Worm (Caenorhabditis elegans) whole organism, late embryonic: ENCODE data around the gene C50A2.7.

ENCODE experiments used
- C08G9.2 ChIP-seq: sonication (generic microtip); optimal IDR thresholded peaks from 2 replicates; lab custom pipeline; 2016; ENCODE audit warnings: mild to moderate bottlenecking, missing genetic modification characterization, moderate library complexity, missing compliant biosample characterization
- K02D7.2 ChIP-seq: sonication (generic microtip); optimal IDR thresholded peaks from 2 replicates; lab custom pipeline; 2017; ENCODE audit warnings: mild to moderate bottlenecking, missing genetic modification characterization, missing compliant biosample characterization
- K09A11.1 ChIP-seq: sonication (generic microtip); optimal IDR thresholded peaks from 2 replicates; lab custom pipeline; 2017; ENCODE audit warnings: antibody characterized with exemption, mild to moderate bottlenecking, missing genetic modification characterization, missing compliant biosample characterization; ENCODE audit not compliant: insufficient read depth
- Y22D7AL.16 ChIP-seq: sonication (generic microtip); optimal IDR thresholded peaks from 2 replicates; lab custom pipeline; 2016; ENCODE audit warnings: missing genetic modification characterization, missing compliant biosample characterization
- ahr-1 ChIP-seq: sonication (generic microtip); optimal IDR thresholded peaks from 2 replicates; lab custom pipeline; 2016; ENCODE audit warnings: missing genetic modification characterization, missing compliant biosample characterization
- ceh-19 ChIP-seq: fragments of 200-800 bp; sonication (Bioruptor generic); optimal IDR thresholded peaks from 2 replicates; lab custom pipeline; 2018; ENCODE audit warnings: mild to moderate bottlenecking, missing genetic modification characterization, missing compliant biosample characterization
- ceh-2 ChIP-seq: sonication (generic microtip); optimal IDR thresholded peaks from 2 replicates; lab custom pipeline; 2016; ENCODE audit warnings: missing genotype, missing genetic modification characterization, missing compliant biosample characterization
- ceh-31 ChIP-seq: sonication (generic microtip); optimal IDR thresholded peaks from 2 replicates; lab custom pipeline; 2016; ENCODE audit warnings: missing genetic modification characterization, missing compliant biosample characterization
- ceh-48 ChIP-seq: sonication (generic microtip); optimal IDR thresholded peaks from 2 replicates; lab custom pipeline; 2016; ENCODE audit warnings: missing genetic modification characterization, inconsistent platforms, missing compliant biosample characterization
- ceh-6 ChIP-seq: fragments of 200-800 bp; sonication (Bioruptor generic); optimal IDR thresholded peaks from 2 replicates; lab custom pipeline; 2018; ENCODE audit warnings: mild to moderate bottlenecking, missing genetic modification characterization, missing compliant biosample characterization
- che-1 ChIP-seq: sonication (generic microtip); optimal IDR thresholded peaks from 2 replicates; lab custom pipeline; 2016; ENCODE audit warnings: mild to moderate bottlenecking, missing genetic modification characterization, missing compliant biosample characterization
- dmd-4 ChIP-seq: sonication (generic microtip); optimal IDR thresholded peaks from 2 replicates; lab custom pipeline; 2016; ENCODE audit warnings: borderline replicate concordance, missing genetic modification characterization, missing compliant biosample characterization
- elt-2 ChIP-seq: sonication (generic microtip); optimal IDR thresholded peaks from 2 replicates; lab custom pipeline; 2016; ENCODE audit warnings: missing genetic modification reagents, missing genetic modification characterization, missing compliant biosample characterization
- elt-4 ChIP-seq: sonication (generic microtip); optimal IDR thresholded peaks from 2 replicates; lab custom pipeline; 2016; ENCODE audit warnings: missing genetic modification characterization, missing compliant biosample characterization
- ets-4 ChIP-seq: sonication (generic microtip); optimal IDR thresholded peaks from 2 replicates; lab custom pipeline; 2016; ENCODE audit warnings: missing genetic modification characterization, missing compliant biosample characterization
- eyg-1 ChIP-seq: sonication (generic microtip); optimal IDR thresholded peaks from 2 replicates; lab custom pipeline; 2016; ENCODE audit warnings: missing genotype, missing genetic modification characterization, missing compliant biosample characterization
- fkh-10 ChIP-seq: fragments of 150-350 bp; optimal IDR thresholded peaks from 2 replicates; lab custom pipeline; 2014; ENCODE audit warnings: missing biosample characterization, missing genetic modification reagents, missing genetic modification characterization
- fkh-6 ChIP-seq: sonication (generic microtip); optimal IDR thresholded peaks from 2 replicates; lab custom pipeline; 2016; ENCODE audit warnings: missing genetic modification characterization, missing compliant biosample characterization
- hlh-13 ChIP-seq: fragments of 200-800 bp; sonication (Bioruptor generic); optimal IDR thresholded peaks from 2 replicates; lab custom pipeline; 2018; ENCODE audit warnings: mild to moderate bottlenecking, missing genetic modification characterization, missing compliant biosample characterization
- hlh-30 ChIP-seq: sonication (generic microtip); optimal IDR thresholded peaks from 2 replicates; lab custom pipeline; 2017; ENCODE audit warnings: antibody characterized with exemption, missing genetic modification characterization, missing compliant biosample characterization; ENCODE audit not compliant: insufficient read depth
- hlh-6 ChIP-seq: sonication (generic microtip); optimal IDR thresholded peaks from 2 replicates; lab custom pipeline; 2016; ENCODE audit warnings: missing genotype, missing genetic modification characterization, missing compliant biosample characterization
- hlh-8 ChIP-seq: sonication (generic microtip); optimal IDR thresholded peaks from 2 replicates; lab custom pipeline; 2016; ENCODE audit warnings: missing genotype, missing genetic modification characterization, missing compliant biosample characterization
- lin-11 ChIP-seq: fragments of 200-800 bp; sonication (Bioruptor generic); optimal IDR thresholded peaks from 2 replicates; lab custom pipeline; 2018; ENCODE audit warnings: mild to moderate bottlenecking, missing genetic modification characterization, missing compliant biosample characterization
- nfya-1 ChIP-seq: sonication (generic microtip); optimal IDR thresholded peaks from 2 replicates; lab custom pipeline; 2017; ENCODE audit warnings: missing genetic modification characterization, mild to moderate bottlenecking, missing compliant biosample characterization, antibody characterized with exemption, moderate library complexity
- nhr-11 ChIP-seq: fragments of 150-350 bp; optimal IDR thresholded peaks from 2 replicates; lab custom pipeline; 2014; ENCODE audit warnings: missing biosample characterization, missing genetic modification characterization
- npax-4 ChIP-seq: sonication (generic microtip); optimal IDR thresholded peaks from 2 replicates; lab custom pipeline; 2016; ENCODE audit warnings: missing genetic modification characterization, missing compliant biosample characterization
- odd-2 ChIP-seq: sonication (generic microtip); optimal IDR thresholded peaks from 2 replicates; lab custom pipeline; 2017; ENCODE audit warnings: antibody characterized with exemption, mild to moderate bottlenecking, missing genetic modification characterization, missing compliant biosample characterization
- pag-3 ChIP-seq: sonication (generic microtip); optimal IDR thresholded peaks from 2 replicates; lab custom pipeline; 2016; ENCODE audit warnings: missing compliant biosample characterization, missing genetic modification characterization, borderline replicate concordance
- pha-2 ChIP-seq: sonication (generic microtip); optimal IDR thresholded peaks from 2 replicates; lab custom pipeline; 2017; ENCODE audit warnings: mild to moderate bottlenecking, missing genetic modification characterization, missing compliant biosample characterization
- pha-4 ChIP-seq: fragments of 150-350 bp; optimal IDR thresholded peaks from 2 replicates; lab custom pipeline; 2018; ENCODE audit warnings: missing biosample characterization, missing genetic modification reagents, missing genetic modification characterization
- pros-1 ChIP-seq: fragments of 150-350 bp; optimal IDR thresholded peaks from 2 replicates; lab custom pipeline; 2014; ENCODE audit warnings: missing biosample characterization, missing genetic modification reagents, missing genetic modification characterization
- ref-2 ChIP-seq: sonication (generic microtip); optimal IDR thresholded peaks from 2 replicates; lab custom pipeline; 2016; ENCODE audit warnings: missing genetic modification characterization, missing compliant biosample characterization
- rnt-1 ChIP-seq: sonication (generic microtip); optimal IDR thresholded peaks from 2 replicates; lab custom pipeline; 2016; ENCODE audit warnings: missing genetic modification characterization, missing compliant biosample characterization
- sox-4 ChIP-seq: sonication (generic microtip); optimal IDR thresholded peaks from 2 replicates; lab custom pipeline; 2017; ENCODE audit warnings: mild to moderate bottlenecking, missing genetic modification characterization, inconsistent platforms, missing compliant biosample characterization
- syd-9 ChIP-seq: sonication (generic microtip); optimal IDR thresholded peaks from 2 replicates; lab custom pipeline; 2016; ENCODE audit warnings: mild to moderate bottlenecking, missing genetic modification characterization, moderate library complexity, missing compliant biosample characterization
- tbx-7 ChIP-seq: sonication (generic microtip); optimal IDR thresholded peaks from 2 replicates; lab custom pipeline; 2016; ENCODE audit warnings: missing genotype, missing genetic modification characterization, missing compliant biosample characterization
- unc-42 ChIP-seq: sonication (generic microtip); optimal IDR thresholded peaks from 2 replicates; lab custom pipeline; 2016; ENCODE audit warnings: missing genotype, missing genetic modification characterization, missing compliant biosample characterization
- unc-55 ChIP-seq: sonication (generic microtip); optimal IDR thresholded peaks from 2 replicates; lab custom pipeline; 2017; ENCODE audit warnings: missing biosample characterization, missing genetic modification reagents, missing genetic modification characterization
- zip-5 ChIP-seq: sonication (generic microtip); optimal IDR thresholded peaks from 2 replicates; lab custom pipeline; 2016; ENCODE audit warnings: missing genetic modification characterization, missing compliant biosample characterization

Gene C50A2.7

DNA sequence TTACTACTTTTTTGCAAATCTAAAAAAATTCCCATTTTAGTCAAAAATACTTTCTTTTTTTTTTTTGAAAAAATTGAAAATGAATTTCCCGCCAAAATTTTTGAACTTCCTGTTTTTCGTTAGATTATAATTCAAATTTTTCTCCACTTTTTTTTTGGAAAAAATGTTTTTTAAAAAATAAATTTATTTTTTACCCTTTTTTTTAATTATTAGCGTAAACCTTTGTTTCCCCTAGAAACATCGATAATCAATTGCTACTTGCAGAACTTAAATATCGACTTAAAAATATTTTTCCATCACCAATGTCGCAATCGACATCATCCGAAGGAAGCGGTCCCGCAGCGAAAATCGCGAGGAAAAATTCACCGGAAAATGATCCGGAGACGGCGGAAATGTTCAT is 7.2 kb downstream of the C50A2.7 start, which contains the start of gene cec-2:
TSS of gene cec-2 (plus strand) at position 301 of the 400 bp plus-strand sequence.
- TF ChIP-seq nhr-11 (tag; lab: Kevin White, UChicago), result no peak
- no peak for TF ChIP-seq C08G9.2 (tag; lab: Kevin White, UChicago)
- no peak for TF ChIP-seq ref-2 (tag; lab: Kevin White, UChicago)
- no peak for TF ChIP-seq che-1 (tag; lab: Kevin White, UChicago)
- no peak for TF ChIP-seq ceh-6 (GFP tag; lab: Kevin White, UChicago)
- TF ChIP-seq syd-9 (tag; lab: Kevin White, UChicago), result no peak
- TF ChIP-seq rnt-1 (tag; lab: Kevin White, UChicago), result no peak
- no peak for TF ChIP-seq hlh-6
- no peak for TF ChIP-seq dmd-4
- no peak for TF ChIP-seq ceh-19 (GFP tag; lab: Kevin White, UChicago)
- no peak for TF ChIP-seq hlh-13 (GFP tag; lab: Kevin White, UChicago)
- TF ChIP-seq pros-1 (tag; lab: Kevin White, UChicago), result no peak
- no peak for TF ChIP-seq unc-55 (GFP tag; lab: Kevin White, UChicago)
- TF ChIP-seq fkh-6 (tag; lab: Kevin White, UChicago), result no peak
- TF ChIP-seq hlh-30 (tag; lab: Kevin White, UChicago), result no peak
- no peak for TF ChIP-seq ceh-2
- no peak for TF ChIP-seq hlh-8 (tag; lab: Kevin White, UChicago)
- TF ChIP-seq eyg-1 (tag; lab: Kevin White, UChicago), result no peak

DNA sequence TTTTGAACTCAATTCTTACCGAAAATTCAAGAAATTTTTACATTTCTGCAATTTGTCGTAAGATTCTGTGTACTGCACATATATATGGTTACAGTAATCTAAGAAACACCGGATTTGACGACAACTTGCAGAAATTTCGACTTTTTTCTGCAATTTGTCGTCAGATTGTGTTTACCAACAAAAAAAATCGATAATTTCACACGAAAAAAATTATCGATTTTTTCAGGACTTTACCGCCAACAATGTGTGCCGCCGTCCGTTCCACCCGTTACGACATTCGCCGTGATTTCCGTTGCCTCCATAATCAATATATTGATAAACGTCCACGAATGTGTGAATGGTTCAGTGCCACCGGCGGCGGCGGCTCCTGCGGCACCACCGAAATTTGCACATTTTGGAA is 11.2 kb downstream of the C50A2.7 start:
- TF ChIP-seq ceh-2, result no peak
- no peak for TF ChIP-seq unc-42
- no peak for TF ChIP-seq nfya-1 (tag; lab: Kevin White, UChicago)
- TF ChIP-seq lin-11, result no peak
- TF ChIP-seq pha-2, result no peak
- TF ChIP-seq ahr-1 (tag; lab: Kevin White, UChicago), result no peak
- no peak for TF ChIP-seq pros-1 (tag; lab: Kevin White, UChicago)
- no peak for TF ChIP-seq fkh-10 (GFP tag; lab: Kevin White, UChicago)
- TF ChIP-seq ceh-31 (tag; lab: Kevin White, UChicago), result no peak
- no peak for TF ChIP-seq tbx-7 (tag; lab: Kevin White, UChicago)
- no peak for TF ChIP-seq sox-4 (tag; lab: Kevin White, UChicago)
- no peak for TF ChIP-seq zip-5 (tag; lab: Kevin White, UChicago)
- TF ChIP-seq pag-3 (tag; lab: Kevin White, UChicago), result no peak
- no peak for TF ChIP-seq npax-4 (tag; lab: Kevin White, UChicago)
- TF ChIP-seq K09A11.1 (tag; lab: Kevin White, UChicago), result no peak
- TF ChIP-seq elt-2 (tag; lab: Kevin White, UChicago), result no peak
- TF ChIP-seq fkh-6 (tag; lab: Kevin White, UChicago), result no peak

DNA sequence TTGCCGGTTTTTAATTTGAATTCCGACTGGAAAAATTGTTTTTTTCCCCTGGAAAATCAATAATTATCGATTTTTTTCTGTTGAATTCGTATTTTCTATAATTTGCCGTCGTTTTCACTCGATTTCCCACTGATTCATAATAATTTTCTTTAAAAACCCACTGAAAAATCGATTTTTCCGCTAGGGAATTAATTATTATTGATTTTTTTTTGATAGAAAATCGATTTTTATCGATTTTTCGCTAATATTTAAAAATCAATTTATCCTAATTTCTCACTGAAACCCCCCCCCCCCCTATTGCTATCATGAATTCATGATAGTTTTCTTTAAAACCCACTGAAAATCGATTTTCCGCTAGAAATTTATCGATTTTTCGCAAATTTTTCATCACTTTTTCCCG is 13.4 kb downstream of the C50A2.7 start:
- TF ChIP-seq tbx-7 (tag; lab: Kevin White, UChicago), result no peak
- no peak for TF ChIP-seq elt-4 (tag; lab: Kevin White, UChicago)
- TF ChIP-seq K02D7.2, result no peak
- TF ChIP-seq pha-4, result no peak
- no peak for TF ChIP-seq ets-4 (tag; lab: Kevin White, UChicago)
- TF ChIP-seq ceh-48 (tag; lab: Kevin White, UChicago), result no peak
- TF ChIP-seq Y22D7AL.16 (tag; lab: Kevin White, UChicago), result no peak
- TF ChIP-seq odd-2 (tag; lab: Kevin White, UChicago), result no peak
- no peak for TF ChIP-seq dmd-4
- TF ChIP-seq rnt-1 (tag; lab: Kevin White, UChicago), result no peak
- TF ChIP-seq unc-42, result no peak
